Fruit fly (Drosophila melanogaster) whole organism, prepupa: ENCODE results near the gene Femcoat.

Experiments used
- CG15336 ChIP-seq: fragments of 200-800 bp; sonication (Bioruptor generic); IDR thresholded peaks from 2 replicates; pipeline ENCODE4 v1.3.6; 2022; ENCODE audit warnings: missing biosample characterization, missing genetic modification characterization
- CG8119 ChIP-seq: fragments of 200-800 bp; sonication (Bioruptor generic); IDR thresholded peaks from 3 replicates; pipeline ENCODE4 v1.3.6; 2022; ENCODE audit warnings: missing biosample characterization, missing genetic modification characterization
- Eip75B ChIP-seq: fragments of 200-800 bp; sonication (Bioruptor generic); optimal IDR thresholded peaks from 3 replicates; lab custom pipeline; 2016; ENCODE audit warnings: missing biosample characterization, missing genetic modification characterization
- fd85E ChIP-seq: fragments of 200-800 bp; sonication (Bioruptor generic); optimal IDR thresholded peaks from 3 replicates; lab custom pipeline; 2016; ENCODE audit warnings: missing biosample characterization, missing genetic modification characterization
- lz ChIP-seq: fragments of 200-800 bp; sonication (Bioruptor generic); optimal IDR thresholded peaks from 3 replicates; lab custom pipeline; 2016; ENCODE audit warnings: missing biosample characterization, missing genetic modification characterization
- ss ChIP-seq, 2 experiments: fragments of 200-800 bp; sonication (Bioruptor generic); optimal IDR thresholded peaks; 2 replicates in 1 of 2; 3 replicates in 1 of 2; lab custom pipeline; 2017 to 2018; ENCODE audit warnings: mild to moderate bottlenecking in 2 of 2, missing biosample characterization in 2 of 2, missing genetic modification characterization in 2 of 2, moderate library complexity in 1 of 2

dm6 chrX:4225020-4225419 is 17.6 kb downstream of the Femcoat start:
- TF ChIP-seq Eip75B (no peak), CG15336 (GFP tag; lab: Robert Waterston, UW) (no peak), ss (GFP tag; optimal IDR thresholded peaks at IDR 0.05; lab: Kevin White, UChicago) (no peak), CG8119 (GFP tag; lab: Robert Waterston, UW) (no peak), lz (GFP tag; lab: Kevin White, UChicago) (no peak), fd85E (no peak)
